Worm (Caenorhabditis elegans) whole organism, young adult: ENCODE measurements around the gene npl-10.

Source experiments
- B0019.2 ChIP-seq: fragments of 200-800 bp; sonication (Bioruptor generic); conservative IDR thresholded peaks from 2 replicates; pipeline ENCODE4 v1.3.6; 2022; ENCODE audit warnings: missing genetic modification reagents, missing genetic modification characterization, missing compliant biosample characterization
- B0035.1 ChIP-seq: sonication (generic microtip); optimal IDR thresholded peaks from 2 replicates; lab custom pipeline; 2016; ENCODE audit warnings: missing genetic modification characterization, mild to moderate bottlenecking, missing compliant biosample characterization, missing genotype, missing genetic modification reagents
- B0261.1 ChIP-seq: sonication (generic microtip); optimal IDR thresholded peaks from 2 replicates; lab custom pipeline; 2016; ENCODE audit warnings: mild to moderate bottlenecking, missing genetic modification characterization, moderate library complexity, missing compliant biosample characterization
- C06A6.2 ChIP-seq: fragments of 200-800 bp; sonication (Bioruptor generic); conservative IDR thresholded peaks from 2 replicates; pipeline ENCODE4 v1.3.6; 2022; ENCODE audit warnings: missing genetic modification characterization, missing compliant biosample characterization
- C17E4.6 ChIP-seq: fragments of 200-800 bp; sonication (Bioruptor generic); IDR thresholded peaks from 2 replicates; pipeline ENCODE4 v1.3.6; 2022; ENCODE audit warnings: missing genetic modification reagents, missing genetic modification characterization, missing compliant biosample characterization
- F23B12.7 ChIP-seq: sonication (generic microtip); optimal IDR thresholded peaks from 2 replicates; lab custom pipeline; 2017; ENCODE audit warnings: missing genetic modification characterization, mild to moderate bottlenecking, missing compliant biosample characterization, antibody characterized with exemption, moderate library complexity; ENCODE audit not compliant: insufficient read depth
- F33H1.4 ChIP-seq: fragments of 200-800 bp; sonication (Bioruptor generic); IDR thresholded peaks from 2 replicates; pipeline ENCODE4 v1.3.6; 2022; ENCODE audit warnings: missing genetic modification reagents, missing genetic modification characterization, missing compliant biosample characterization
- F49E8.2 ChIP-seq: sonication (generic microtip); optimal IDR thresholded peaks from 3 replicates; lab custom pipeline; 2017; ENCODE audit warnings: missing genetic modification characterization, mild to moderate bottlenecking, missing compliant biosample characterization, antibody characterized with exemption, moderate library complexity; ENCODE audit not compliant: insufficient read depth
- F52B5.7 ChIP-seq: sonication (generic microtip); optimal IDR thresholded peaks from 2 replicates; lab custom pipeline; 2016; ENCODE audit warnings: mild to moderate bottlenecking, missing genetic modification characterization, missing compliant biosample characterization
- F57A8.1 ChIP-seq: fragments of 200-800 bp; sonication (Bioruptor generic); optimal IDR thresholded peaks from 2 replicates; lab custom pipeline; 2018; ENCODE audit warnings: mild to moderate bottlenecking, missing genetic modification characterization, moderate library complexity, missing compliant biosample characterization
- F57C9.4 ChIP-seq: sonication (generic microtip); optimal IDR thresholded peaks from 2 replicates; lab custom pipeline; 2017; ENCODE audit warnings: mild to moderate bottlenecking, missing genetic modification characterization, missing compliant biosample characterization
- ZK185.1 ChIP-seq: sonication (generic microtip); optimal IDR thresholded peaks from 2 replicates; lab custom pipeline; 2016; ENCODE audit warnings: mild to moderate bottlenecking, missing genetic modification characterization, missing compliant biosample characterization; ENCODE audit not compliant: poor library complexity, severe bottlenecking
- akir-1 ChIP-seq: fragments of 200-800 bp; sonication (Bioruptor generic); optimal IDR thresholded peaks from 2 replicates; lab custom pipeline; 2018; ENCODE audit warnings: mild to moderate bottlenecking, missing genetic modification characterization, moderate library complexity, missing compliant biosample characterization
- attf-5 ChIP-seq: fragments of 200-800 bp; sonication (Bioruptor generic); optimal IDR thresholded peaks from 2 replicates; lab custom pipeline; 2018; ENCODE audit warnings: mild to moderate bottlenecking, missing genetic modification characterization, missing compliant biosample characterization
- attf-6 ChIP-seq: fragments of 200-800 bp; sonication (Bioruptor generic); IDR thresholded peaks from 2 replicates; pipeline ENCODE4 v1.3.6; 2022; ENCODE audit warnings: missing genetic modification reagents, missing genetic modification characterization, missing compliant biosample characterization
- bed-2 ChIP-seq: fragments of 200-800 bp; sonication (Bioruptor generic); IDR thresholded peaks from 2 replicates; pipeline ENCODE4 v1.3.6; 2022; ENCODE audit warnings: missing genetic modification reagents, missing genetic modification characterization, missing compliant biosample characterization
- egl-44 ChIP-seq: fragments of 200-800 bp; sonication (Bioruptor generic); IDR thresholded peaks from 2 replicates; pipeline ENCODE4 v1.3.6; 2022; ENCODE audit warnings: missing genetic modification reagents, missing genetic modification characterization, missing compliant biosample characterization
- ekl-4 ChIP-seq: fragments of 200-800 bp; sonication (Bioruptor generic); IDR thresholded peaks from 2 replicates; pipeline ENCODE4 v1.3.6; 2022; ENCODE audit warnings: missing genetic modification reagents, missing genetic modification characterization, missing compliant biosample characterization
- gei-17 ChIP-seq: fragments of 200-800 bp; sonication (Bioruptor generic); optimal IDR thresholded peaks from 2 replicates; lab custom pipeline; 2018; ENCODE audit warnings: mild to moderate bottlenecking, missing genetic modification characterization, missing compliant biosample characterization
- him-1 ChIP-seq: sonication (generic microtip); optimal IDR thresholded peaks from 2 replicates; lab custom pipeline; 2016; ENCODE audit warnings: missing genotype, missing genetic modification reagents, missing genetic modification characterization, missing compliant biosample characterization
- hmg-1.2 ChIP-seq: fragments of 200-800 bp; sonication (Bioruptor generic); IDR thresholded peaks from 2 replicates; pipeline ENCODE4 v1.3.6; 2022; ENCODE audit warnings: missing genetic modification reagents, missing genetic modification characterization, missing compliant biosample characterization
- hrde-1 ChIP-seq: sonication (generic microtip); optimal IDR thresholded peaks from 2 replicates; lab custom pipeline; 2016; ENCODE audit warnings: missing genetic modification characterization, mild to moderate bottlenecking, missing compliant biosample characterization, moderate library complexity, missing genotype, missing genetic modification reagents, borderline replicate concordance
- let-607 ChIP-seq, 2 experiments: fragments of 200-800 bp in 1 of 2; sonication (Bioruptor generic) in 1 of 2; sonication (generic microtip) in 1 of 2; optimal IDR thresholded peaks; 2 replicates each; lab custom pipeline; 2016 to 2018; ENCODE audit warnings: mild to moderate bottlenecking in 2 of 2, missing compliant biosample characterization in 2 of 2, missing genetic modification characterization in 2 of 2, moderate library complexity in 2 of 2, missing genotype in 1 of 2
- lin-40 ChIP-seq: sonication (generic microtip); optimal IDR thresholded peaks from 2 replicates; lab custom pipeline; 2016; ENCODE audit warnings: missing genetic modification characterization, mild to moderate bottlenecking, missing compliant biosample characterization, missing genotype, missing genetic modification reagents
- lin-54 ChIP-seq: fragments of 200-800 bp; sonication (Bioruptor generic); optimal IDR thresholded peaks from 2 replicates; lab custom pipeline; 2018; ENCODE audit warnings: mild to moderate bottlenecking, missing genetic modification characterization, missing compliant biosample characterization
- lir-1 ChIP-seq: fragments of 200-800 bp; sonication (Bioruptor generic); conservative IDR thresholded peaks from 2 replicates; pipeline ENCODE4 v1.3.6; 2022; ENCODE audit warnings: missing genetic modification reagents, missing genetic modification characterization, missing compliant biosample characterization
- lsl-1 ChIP-seq: fragments of 200-800 bp; sonication (Bioruptor generic); optimal IDR thresholded peaks from 2 replicates; lab custom pipeline; 2018; ENCODE audit warnings: mild to moderate bottlenecking, missing genetic modification characterization, moderate library complexity, missing compliant biosample characterization
- lsy-27 ChIP-seq: sonication (generic microtip); optimal IDR thresholded peaks from 2 replicates; lab custom pipeline; 2017; ENCODE audit warnings: missing genetic modification characterization, mild to moderate bottlenecking, missing compliant biosample characterization, antibody characterized with exemption, missing genotype, borderline replicate concordance; ENCODE audit not compliant: insufficient read depth
- madf-10 ChIP-seq: sonication (generic microtip); optimal IDR thresholded peaks from 2 replicates; lab custom pipeline; 2016; ENCODE audit warnings: mild to moderate bottlenecking, missing genetic modification characterization, missing compliant biosample characterization
- madf-6 ChIP-seq: fragments of 200-800 bp; sonication (Bioruptor generic); IDR thresholded peaks from 2 replicates; pipeline ENCODE4 v1.3.6; 2022; ENCODE audit warnings: missing genetic modification reagents, missing genetic modification characterization, missing compliant biosample characterization
- madf-8 ChIP-seq: fragments of 200-800 bp; sonication (Bioruptor generic); conservative IDR thresholded peaks from 2 replicates; pipeline ENCODE4 v1.3.6; 2022; ENCODE audit warnings: missing genetic modification reagents, missing genetic modification characterization, missing compliant biosample characterization
- mxl-1 ChIP-seq: sonication (generic microtip); optimal IDR thresholded peaks from 2 replicates; lab custom pipeline; 2016; ENCODE audit warnings: missing genetic modification characterization, missing compliant biosample characterization
- nfyb-1 ChIP-seq: fragments of 200-800 bp; sonication (Bioruptor generic); IDR thresholded peaks from 2 replicates; pipeline ENCODE4 v1.3.6; 2022; ENCODE audit warnings: missing genetic modification reagents, missing genetic modification characterization, missing compliant biosample characterization
- nhr-90 ChIP-seq: sonication (generic microtip); optimal IDR thresholded peaks from 2 replicates; lab custom pipeline; 2016; ENCODE audit warnings: missing genotype, mild to moderate bottlenecking, missing genetic modification characterization, missing compliant biosample characterization
- pbrm-1 ChIP-seq: fragments of 200-800 bp; sonication (Bioruptor generic); IDR thresholded peaks from 2 replicates; pipeline ENCODE4 v1.3.6; 2022; ENCODE audit warnings: missing genetic modification reagents, missing genetic modification characterization, missing compliant biosample characterization
- pha-4 ChIP-seq: fragments of 150-350 bp; sonication (generic microtip); optimal IDR thresholded peaks from 2 replicates; lab custom pipeline; 2014; ENCODE audit warnings: missing biosample characterization, missing genetic modification reagents, missing genetic modification characterization
- repo-1 ChIP-seq: sonication (generic microtip); optimal IDR thresholded peaks from 2 replicates; lab custom pipeline; 2017; ENCODE audit warnings: mild to moderate bottlenecking, missing genetic modification characterization, missing compliant biosample characterization
- sdz-38 ChIP-seq: sonication (generic microtip); optimal IDR thresholded peaks from 2 replicates; lab custom pipeline; 2016; ENCODE audit warnings: missing genotype, missing genetic modification characterization, missing compliant biosample characterization
- sea-2 ChIP-seq: fragments of 200-800 bp; sonication (Bioruptor generic); IDR thresholded peaks from 2 replicates; pipeline ENCODE4 v1.3.6; 2022; ENCODE audit warnings: missing genetic modification characterization, missing compliant biosample characterization
- snpc-4 ChIP-seq, 5 experiments: fragments of 150-350 bp in 1 of 5; sonication (generic microtip) in 4 of 5; optimal IDR thresholded peaks; 2 replicates each; lab custom pipeline; 2014 to 2018; ENCODE audit warnings: missing genetic modification characterization in 5 of 5, missing biosample characterization in 3 of 5, antibody characterized with exemption in 2 of 5, mild to moderate bottlenecking in 2 of 5, missing compliant biosample characterization in 2 of 5, missing genotype in 2 of 5, moderate library complexity in 2 of 5, missing genetic modification reagents in 1 of 5
- tbp1 ChIP-seq: fragments of 200-800 bp; sonication (Bioruptor generic); optimal IDR thresholded peaks from 2 replicates; lab custom pipeline; 2018; ENCODE audit warnings: mild to moderate bottlenecking, missing genetic modification characterization, missing compliant biosample characterization
- tlf-1 ChIP-seq: fragments of 200-800 bp; sonication (Bioruptor generic); optimal IDR thresholded peaks from 2 replicates; lab custom pipeline; 2018; ENCODE audit warnings: mild to moderate bottlenecking, missing genetic modification characterization, missing compliant biosample characterization
- zfh-2 ChIP-seq: fragments of 200-800 bp; sonication (Bioruptor generic); conservative IDR thresholded peaks from 2 replicates; pipeline ENCODE4 v1.3.6; 2022; ENCODE audit warnings: missing genetic modification reagents, missing genetic modification characterization, missing compliant biosample characterization
- ztf-18 ChIP-seq: sonication (generic microtip); optimal IDR thresholded peaks from 2 replicates; lab custom pipeline; 2016; ENCODE audit warnings: missing genotype, mild to moderate bottlenecking, missing genetic modification characterization, missing compliant biosample characterization
- ztf-26 ChIP-seq: sonication (generic microtip); optimal IDR thresholded peaks from 2 replicates; lab custom pipeline; 2017; ENCODE audit warnings: missing genetic modification characterization, missing compliant biosample characterization
- ztf-28 ChIP-seq: fragments of 200-800 bp; sonication (Bioruptor generic); IDR thresholded peaks from 2 replicates; pipeline ENCODE4 v1.3.6; 2022; ENCODE audit warnings: missing genetic modification reagents, missing genetic modification characterization, missing compliant biosample characterization

The npl-10 gene

ce11 chrIII:3979980-3980631 is 44.4 kb upstream of the npl-10 start:
- peak; percentile 69 for TF ChIP-seq lin-40 (tag; lab: Kevin White, UChicago)
- no peak for TF ChIP-seq mxl-1 (tag; lab: Kevin White, UChicago)
- TF ChIP-seq snpc-4 (GFP tag; optimal IDR thresholded peaks at IDR 0.05; lab: Kevin White, UChicago) = no peak
- TF ChIP-seq snpc-4 (tag; optimal IDR thresholded peaks at IDR 0.05; lab: Kevin White, UChicago) = peak in 3 of 4 experiments; percentile 13 to 31 (median 21)
- TF ChIP-seq tbp1 (GFP tag; lab: Kevin White, UChicago) = peak; percentile 27
- TF ChIP-seq madf-6 = 0 out of 2 replicates have a peak, but pooled peaks have one; percentile 24
- TF ChIP-seq akir-1 (GFP tag; lab: Kevin White, UChicago) = no peak
- TF ChIP-seq sea-2 (GFP tag; lab: Robert Waterston, UW) = no peak
- peak; percentile 83; the same call in 1 of the 2 replicates for TF ChIP-seq hmg-1.2 (GFP tag; lab: Robert Waterston, UW)
- no peak for TF ChIP-seq pha-4 (tag; lab: Kevin White, UChicago)
- no peak for TF ChIP-seq gei-17 (GFP tag; lab: Kevin White, UChicago)
- TF ChIP-seq ztf-28 (GFP tag; lab: Robert Waterston, UW) = no peak
- no peak for TF ChIP-seq B0035.1 (tag; lab: Kevin White, UChicago)
- TF ChIP-seq lsy-27 = no peak
- no peak for TF ChIP-seq B0019.2
- TF ChIP-seq F57C9.4 (tag; lab: Kevin White, UChicago) = no peak
- TF ChIP-seq lir-1 (GFP tag; lab: Robert Waterston, UW) = no peak
- 0 out of 2 replicates have a peak, but pooled peaks have one; percentile 47 for TF ChIP-seq C06A6.2
- TF ChIP-seq madf-8 (GFP tag; lab: Robert Waterston, UW) = no peak
- no peak for TF ChIP-seq him-1
- no peak for TF ChIP-seq nhr-90 (tag; lab: Kevin White, UChicago)
- TF ChIP-seq ztf-18 (tag; lab: Kevin White, UChicago) = peak; percentile 3
- no peak for TF ChIP-seq egl-44 (GFP tag; lab: Robert Waterston, UW)
- TF ChIP-seq let-607 (tag; optimal IDR thresholded peaks at IDR 0.05; lab: Kevin White, UChicago) = peak in 1 of 2 experiments; percentile 49
- TF ChIP-seq sdz-38 (tag; lab: Kevin White, UChicago) = no peak
- peak; percentile 77 for TF ChIP-seq attf-5 (GFP tag; lab: Kevin White, UChicago)
- no peak for TF ChIP-seq C17E4.6 (GFP tag; lab: Robert Waterston, UW)
- no peak for TF ChIP-seq attf-6
- TF ChIP-seq B0261.1 (tag; lab: Kevin White, UChicago) = no peak
- no peak for TF ChIP-seq F33H1.4 (GFP tag; lab: Robert Waterston, UW)
- no peak for TF ChIP-seq bed-2 (GFP tag; lab: Robert Waterston, UW)
- TF ChIP-seq F52B5.7 (tag; lab: Kevin White, UChicago) = no peak
- TF ChIP-seq F57A8.1 = no peak
- peak; percentile 58 for TF ChIP-seq ztf-26
- no peak for TF ChIP-seq ekl-4 (GFP tag; lab: Robert Waterston, UW)
- TF ChIP-seq madf-10 = peak; percentile 36
- TF ChIP-seq hrde-1 (tag; lab: Kevin White, UChicago) = no peak
- TF ChIP-seq zfh-2 = peak; percentile 88
- no peak for TF ChIP-seq tlf-1 (GFP tag; lab: Kevin White, UChicago)
- TF ChIP-seq repo-1 = peak; percentile 57
- no peak for TF ChIP-seq F49E8.2 (tag; lab: Kevin White, UChicago)
- TF ChIP-seq lsl-1 = no peak
- TF ChIP-seq nfyb-1 = peak; percentile 63; the same call in 1 of the 2 replicates
- TF ChIP-seq pbrm-1 (GFP tag; lab: Robert Waterston, UW) = 0 out of 2 replicates have a peak, but pooled peaks have one; percentile 21
- peak; percentile 37 for TF ChIP-seq lin-54 (GFP tag; lab: Kevin White, UChicago)
- no peak for TF ChIP-seq F23B12.7 (tag; lab: Kevin White, UChicago)
- TF ChIP-seq ZK185.1 (tag; lab: Kevin White, UChicago) = no peak
